Worm (Caenorhabditis elegans) whole organism, young adult: ENCODE data around the gene srw-67.

Experiments
- F10E7.11 ChIP-seq: sonication (generic microtip); optimal IDR thresholded peaks from 2 replicates; lab custom pipeline; 2017; ENCODE audit warnings: mild to moderate bottlenecking, missing genetic modification characterization, moderate library complexity, missing compliant biosample characterization
- T26A5.8 ChIP-seq: sonication (generic microtip); optimal IDR thresholded peaks from 2 replicates; lab custom pipeline; 2016; ENCODE audit warnings: missing genetic modification characterization, missing compliant biosample characterization
- ama-1 ChIP-seq, 3 experiments: fragments of 150-350 bp in 1 of 3; sonication (generic microtip) in 2 of 3; optimal IDR thresholded peaks; 2 replicates each; lab custom pipeline; 2014 to 2018; ENCODE audit warnings: missing biosample characterization in 2 of 3, missing genetic modification characterization in 2 of 3, missing genetic modification reagents in 2 of 3
- aptf-2 ChIP-seq: fragments of 200-800 bp; sonication (Bioruptor generic); conservative IDR thresholded peaks from 2 replicates; pipeline ENCODE4 v1.3.6; 2022; ENCODE audit warnings: missing genetic modification reagents, missing genetic modification characterization, missing compliant biosample characterization
- ceh-58 ChIP-seq: fragments of 200-800 bp; sonication (Bioruptor generic); IDR thresholded peaks from 2 replicates; pipeline ENCODE4 v1.3.6; 2022; ENCODE audit warnings: missing genetic modification characterization, missing compliant biosample characterization
- dpff-1 ChIP-seq: sonication (generic microtip); optimal IDR thresholded peaks from 2 replicates; lab custom pipeline; 2017; ENCODE audit warnings: mild to moderate bottlenecking, missing genetic modification characterization, missing compliant biosample characterization
- ets-4 ChIP-seq: fragments of 200-800 bp; sonication (Bioruptor generic); optimal IDR thresholded peaks from 2 replicates; lab custom pipeline; 2018; ENCODE audit warnings: mild to moderate bottlenecking, missing genetic modification characterization, missing compliant biosample characterization
- him-1 ChIP-seq: sonication (generic microtip); optimal IDR thresholded peaks from 2 replicates; lab custom pipeline; 2016; ENCODE audit warnings: missing genotype, missing genetic modification reagents, missing genetic modification characterization, missing compliant biosample characterization
- hsf-1 ChIP-seq: fragments of 200-800 bp; sonication (Bioruptor generic); IDR thresholded peaks from 2 replicates; pipeline ENCODE4 v1.3.6; 2022; ENCODE audit warnings: missing genetic modification reagents, missing genetic modification characterization, missing compliant biosample characterization
- mel-28 ChIP-seq: sonication (generic microtip); optimal IDR thresholded peaks from 2 replicates; lab custom pipeline; 2016; ENCODE audit warnings: borderline replicate concordance, mild to moderate bottlenecking, missing genetic modification characterization, missing compliant biosample characterization
- nhr-27 ChIP-seq: fragments of 200-800 bp; sonication (Bioruptor generic); optimal IDR thresholded peaks from 2 replicates; lab custom pipeline; 2018; ENCODE audit warnings: mild to moderate bottlenecking, missing genetic modification characterization, moderate library complexity, missing compliant biosample characterization
- snpc-1.3 ChIP-seq: sonication (generic microtip); optimal IDR thresholded peaks from 2 replicates; lab custom pipeline; 2017; ENCODE audit warnings: missing genetic modification characterization, mild to moderate bottlenecking, missing compliant biosample characterization, antibody characterized with exemption, moderate library complexity, missing genotype, missing genetic modification reagents; ENCODE audit not compliant: insufficient read depth
- ztf-26 ChIP-seq: sonication (generic microtip); optimal IDR thresholded peaks from 2 replicates; lab custom pipeline; 2017; ENCODE audit warnings: missing genetic modification characterization, missing compliant biosample characterization
- ztf-28 ChIP-seq: fragments of 200-800 bp; sonication (Bioruptor generic); IDR thresholded peaks from 2 replicates; pipeline ENCODE4 v1.3.6; 2022; ENCODE audit warnings: missing genetic modification reagents, missing genetic modification characterization, missing compliant biosample characterization

ce11 chrV:7381008-7381407 lies 36.5 kb upstream of the srw-67 start, which contains the start of gene C03G6.17:
- TF ChIP-seq ceh-58 (GFP tag; lab: Robert Waterston, UW) (no peak), T26A5.8 (tag; lab: Kevin White, UChicago) (no peak), dpff-1 (no peak), mel-28 (no peak), ztf-28 (no peak), ztf-26 (tag; lab: Kevin White, UChicago) (no peak), hsf-1 (no peak), ets-4 (GFP tag; lab: Kevin White, UChicago) (no peak), nhr-27 (no peak), F10E7.11 (tag; lab: Kevin White, UChicago) (no peak), snpc-1.3 (tag; lab: Kevin White, UChicago) (no peak), aptf-2 (GFP tag; lab: Robert Waterston, UW) (no peak), ama-1 (optimal IDR thresholded peaks at IDR 0.05; lab: Kevin White, UChicago) (no peak), ama-1 (GFP tag; optimal IDR thresholded peaks at IDR 0.05; lab: Kevin White, UChicago) (no peak), him-1 (tag; lab: Kevin White, UChicago) (no peak)
